Fruit fly (Drosophila melanogaster) whole organism: Measurements from ENCODE around the gene CG10561.

ENCODE experiments used
- CG8478 ChIP-seq: fragments of >200 bp; optimal IDR thresholded peaks from 2 replicates; lab custom pipeline; 2018; ENCODE audit warnings: inconsistent platforms
- Dll ChIP-seq: fragments of >200 bp; optimal IDR thresholded peaks from 2 replicates; lab custom pipeline; 2017

dm6 chr2L:19106235-19106634, 8.0 kb upstream of the CG10561 start:
- TF ChIP-seq CG8478 (lab: Kevin White, UChicago) (no peak), Dll (no peak)
